Worm (Caenorhabditis elegans) whole organism, late embryonic: Measurements from ENCODE around the gene M163.8.

Source experiments
- fkh-10 ChIP-seq: fragments of 150-350 bp; optimal IDR thresholded peaks from 2 replicates; lab custom pipeline; 2014; ENCODE audit warnings: missing biosample characterization, missing genetic modification reagents, missing genetic modification characterization
- syd-9 ChIP-seq: sonication (generic microtip); optimal IDR thresholded peaks from 2 replicates; lab custom pipeline; 2016; ENCODE audit warnings: mild to moderate bottlenecking, missing genetic modification characterization, moderate library complexity, missing compliant biosample characterization

ce11 chrX:14460412-14460811 is 24.5 kb upstream of the M163.8 start, which contains the start of gene Y66C5A.2:
- TF ChIP-seq fkh-10: no peak
- no peak for TF ChIP-seq syd-9
